Worm (Caenorhabditis elegans) whole organism, early embryonic: ENCODE data around the gene ZK105.3.

ENCODE experiments used
- B0310.2 ChIP-seq: sonication (generic microtip); optimal IDR thresholded peaks from 2 replicates; lab custom pipeline; 2016; ENCODE audit warnings: mild to moderate bottlenecking, missing genetic modification characterization, missing compliant biosample characterization
- aly-1 ChIP-seq: sonication (generic microtip); optimal IDR thresholded peaks from 2 replicates; lab custom pipeline; 2016; ENCODE audit warnings: missing genetic modification characterization, missing compliant biosample characterization
- ama-1 ChIP-seq: fragments of 150-350 bp; optimal IDR thresholded peaks from 2 replicates; lab custom pipeline; 2014
- ceh-13 ChIP-seq: fragments of 200-800 bp; sonication (Bioruptor generic); optimal IDR thresholded peaks from 2 replicates; lab custom pipeline; 2018; ENCODE audit warnings: mild to moderate bottlenecking, missing genetic modification characterization, missing compliant biosample characterization
- ets-7 ChIP-seq: sonication (generic microtip); optimal IDR thresholded peaks from 2 replicates; lab custom pipeline; 2016; ENCODE audit warnings: missing genotype, missing genetic modification characterization, missing compliant biosample characterization
- flt-1 ChIP-seq: fragments of 200-800 bp; sonication (Bioruptor generic); IDR thresholded peaks from 2 replicates; pipeline ENCODE4 v1.3.6; 2022; ENCODE audit warnings: missing genetic modification characterization, missing compliant biosample characterization
- hmbx-1 ChIP-seq: sonication (generic microtip); optimal IDR thresholded peaks from 2 replicates; lab custom pipeline; 2016; ENCODE audit warnings: mild to moderate bottlenecking, missing genetic modification characterization, missing compliant biosample characterization
- sea-1 ChIP-seq: fragments of 200-800 bp; sonication (Bioruptor generic); conservative IDR thresholded peaks from 2 replicates; pipeline ENCODE4 v1.3.6; 2022; ENCODE audit warnings: missing genetic modification characterization, missing compliant biosample characterization
- tbx-11 ChIP-seq: fragments of 200-800 bp; sonication (Bioruptor generic); IDR thresholded peaks from 2 replicates; pipeline ENCODE4 v1.3.6; 2022; ENCODE audit warnings: missing genetic modification characterization, missing compliant biosample characterization
- tbx-37 ChIP-seq: fragments of 200-800 bp; sonication (Bioruptor generic); conservative IDR thresholded peaks from 2 replicates; pipeline ENCODE4 v1.3.6; 2022; ENCODE audit warnings: missing genetic modification reagents, missing genetic modification characterization, missing compliant biosample characterization

ce11 chrV:7713072-7713471 lies 16.1 kb downstream of the ZK105.3 start, which contains the start of gene ZK105.13:
- TF ChIP-seq ama-1 (lab: Kevin White, UChicago) (no peak), aly-1 (tag; lab: Kevin White, UChicago) (no peak), sea-1 (GFP tag; lab: Robert Waterston, UW) (no peak), hmbx-1 (tag; lab: Kevin White, UChicago) (no peak), flt-1 (no peak), ceh-13 (GFP tag; lab: Kevin White, UChicago) (no peak), tbx-37 (GFP tag; lab: Robert Waterston, UW) (no peak), B0310.2 (tag; lab: Kevin White, UChicago) (no peak), ets-7 (tag; lab: Kevin White, UChicago) (no peak), tbx-11 (GFP tag; lab: Robert Waterston, UW) (no peak)
